Fruit fly (Drosophila melanogaster): Measurements from ENCODE around the gene ng3.
"Not testable (repeated sequence)": the region's sequence is repeated elsewhere in the genome, so short reads cannot be mapped to it uniquely, and the experiment has no call there.

The ng3 gene

dm6 chrX:3249189-3249588, 7.3 kb upstream of the ng3 start, which contains the start of gene Pig1:
Gene Pig1 (minus strand): TSS chrX:3249289.
- TF ChIP-seq h (GFP tag; optimal IDR thresholded peaks at IDR 0.05), result no peak

- TF ChIP-seq usp (GFP tag; optimal IDR thresholded peaks at IDR 0.05) (no peak), fru (GFP tag; optimal IDR thresholded peaks at IDR 0.05) (no peak), Sp1 (GFP tag; optimal IDR thresholded peaks at IDR 0.05) (no peak)
Observed at dm6 chrX:3244120-3244519, 2.2 kb upstream of the ng3 start, which contains the start of gene ng4. Gene ng4 (minus strand): TSS chrX:3244220.

- TF ChIP-seq jim (GFP tag; optimal IDR thresholded peaks at IDR 0.05); rgr (GFP tag; optimal IDR thresholded peaks at IDR 0.05); Rel (GFP tag; optimal IDR thresholded peaks at IDR 0.05); Rel (tag; optimal IDR thresholded peaks at IDR 0.05): not testable (repeated sequence)
Observed at dm6 chrX:3240471-3240870, 1.4 kb downstream of the ng3 start, which contains the start of gene ng2. Gene ng2 (minus strand): TSS chrX:3240571.

dm6 chrX:3236586-3236985, 5.3 kb downstream of the ng3 start, which contains the start of gene CG14265:
Gene CG14265 (minus strand): TSS chrX:3236686.
- TF ChIP-seq Hnf4 (GFP tag; optimal IDR thresholded peaks at IDR 0.05), result no peak
- no peak for TF ChIP-seq HLH106 (tag; optimal IDR thresholded peaks at IDR 0.05)
- TF ChIP-seq sv (GFP tag; optimal IDR thresholded peaks at IDR 0.05), result no peak
- TF ChIP-seq CG9705 (GFP tag; optimal IDR thresholded peaks at IDR 0.05), result no peak
- TF ChIP-seq Dif (GFP tag; optimal IDR thresholded peaks at IDR 0.05; ENCODE audit: partially characterized antibody), result no peak
- no peak for TF ChIP-seq jim (GFP tag; optimal IDR thresholded peaks at IDR 0.05)

- TF ChIP-seq Vsx2 (GFP tag; optimal IDR thresholded peaks at IDR 0.05; ENCODE audit: partially characterized antibody), result no peak
- no peak for TF ChIP-seq Dif (GFP tag; optimal IDR thresholded peaks at IDR 0.05; ENCODE audit: partially characterized antibody)
- no peak for TF ChIP-seq Hr83 (GFP tag; optimal IDR thresholded peaks at IDR 0.05; ENCODE audit: poor library complexity, severe bottlenecking)
- no peak for TF ChIP-seq Hr78 (GFP tag; optimal IDR thresholded peaks at IDR 0.05)
- TF ChIP-seq dl (GFP tag; optimal IDR thresholded peaks at IDR 0.05; ENCODE audit: insufficient read depth in 1 of 2, partially characterized antibody in 2 of 2), result no peak
- TF ChIP-seq br (GFP tag; optimal IDR thresholded peaks at IDR 0.05), result no peak
Observed at dm6 chrX:3233683-3234082, 8.2 kb downstream of the ng3 start.

dm6 chrX:3205887-3206794, 35.7 kb downstream of the ng3 start:
- TF ChIP-seq dl (GFP tag; optimal IDR thresholded peaks at IDR 0.05; ENCODE audit: insufficient read depth in 1 of 2, partially characterized antibody in 2 of 2), result no peak
- TF ChIP-seq dmrt93B (GFP tag; optimal IDR thresholded peaks at IDR 0.05), result peak; percentile 13
- TF ChIP-seq OdsH (GFP tag; optimal IDR thresholded peaks at IDR 0.05), result peak; percentile 49
- TF ChIP-seq Mio (GFP tag; optimal IDR thresholded peaks at IDR 0.05), result no peak
- TF ChIP-seq foxo (GFP tag; optimal IDR thresholded peaks at IDR 0.05), result peak in 1 of 2 experiments; percentile 73
- TF ChIP-seq h (GFP tag; optimal IDR thresholded peaks at IDR 0.05), result peak; percentile 63
- peak; percentile 35 for TF ChIP-seq br (GFP tag; optimal IDR thresholded peaks at IDR 0.05)
- TF ChIP-seq brk (GFP tag; optimal IDR thresholded peaks at IDR 0.05), result no peak
- peak; percentile 20 for TF ChIP-seq psq (GFP tag; optimal IDR thresholded peaks at IDR 0.05)
- TF ChIP-seq Hnf4 (GFP tag; optimal IDR thresholded peaks at IDR 0.05), result no peak
- TF ChIP-seq Sp1 (GFP tag; optimal IDR thresholded peaks at IDR 0.05), result peak; percentile 18
- peak; percentile 59 for TF ChIP-seq sv (GFP tag; optimal IDR thresholded peaks at IDR 0.05)
- peak; percentile 54 for TF ChIP-seq ey (GFP tag; optimal IDR thresholded peaks at IDR 0.05)
- TF ChIP-seq HLH106 (tag; optimal IDR thresholded peaks at IDR 0.05), result peak; percentile 7
- TF ChIP-seq usp (GFP tag; optimal IDR thresholded peaks at IDR 0.05), result no peak
- TF ChIP-seq woc (GFP tag; optimal IDR thresholded peaks at IDR 0.05), result peak; percentile 28
- no peak for TF ChIP-seq Abd-B (GFP tag; optimal IDR thresholded peaks at IDR 0.05)
- no peak for TF ChIP-seq Dfd (GFP tag; optimal IDR thresholded peaks at IDR 0.05)
- peak; percentile 72 for TF ChIP-seq fru (GFP tag; optimal IDR thresholded peaks at IDR 0.05)
- TF ChIP-seq rgr (GFP tag; optimal IDR thresholded peaks at IDR 0.05), result peak; percentile 55
